Worm (Caenorhabditis elegans) whole organism, early embryonic: ENCODE data around the gene T26H5.10.

Experiments used
- B0310.2 ChIP-seq: sonication (generic microtip); optimal IDR thresholded peaks from 2 replicates; lab custom pipeline; 2016; ENCODE audit warnings: mild to moderate bottlenecking, missing genetic modification characterization, missing compliant biosample characterization
- F13C5.2 ChIP-seq: sonication (generic microtip); optimal IDR thresholded peaks from 2 replicates; lab custom pipeline; 2017; ENCODE audit warnings: mild to moderate bottlenecking, missing genetic modification characterization, inconsistent platforms, missing compliant biosample characterization
- aly-1 ChIP-seq: sonication (generic microtip); optimal IDR thresholded peaks from 2 replicates; lab custom pipeline; 2016; ENCODE audit warnings: missing genetic modification characterization, missing compliant biosample characterization
- ama-1 ChIP-seq: fragments of 150-350 bp; optimal IDR thresholded peaks from 2 replicates; lab custom pipeline; 2014
- ceh-13 ChIP-seq: fragments of 200-800 bp; sonication (Bioruptor generic); optimal IDR thresholded peaks from 2 replicates; lab custom pipeline; 2018; ENCODE audit warnings: mild to moderate bottlenecking, missing genetic modification characterization, missing compliant biosample characterization
- ceh-36 ChIP-seq: sonication (generic microtip); optimal IDR thresholded peaks from 2 replicates; lab custom pipeline; 2016; ENCODE audit warnings: missing genetic modification characterization, inconsistent platforms, missing compliant biosample characterization
- ets-7 ChIP-seq: sonication (generic microtip); optimal IDR thresholded peaks from 2 replicates; lab custom pipeline; 2016; ENCODE audit warnings: missing genotype, missing genetic modification characterization, missing compliant biosample characterization
- flt-1 ChIP-seq: fragments of 200-800 bp; sonication (Bioruptor generic); IDR thresholded peaks from 2 replicates; pipeline ENCODE4 v1.3.6; 2022; ENCODE audit warnings: missing genetic modification characterization, missing compliant biosample characterization
- hmbx-1 ChIP-seq: sonication (generic microtip); optimal IDR thresholded peaks from 2 replicates; lab custom pipeline; 2016; ENCODE audit warnings: mild to moderate bottlenecking, missing genetic modification characterization, missing compliant biosample characterization
- hmg-4 ChIP-seq: fragments of 200-800 bp; sonication (Bioruptor generic); optimal IDR thresholded peaks from 2 replicates; lab custom pipeline; 2018; ENCODE audit warnings: mild to moderate bottlenecking, missing genetic modification characterization, missing compliant biosample characterization
- hnd-1 ChIP-seq: sonication (generic microtip); optimal IDR thresholded peaks from 2 replicates; lab custom pipeline; 2016; ENCODE audit warnings: missing genetic modification characterization, missing compliant biosample characterization
- pes-1 ChIP-seq: fragments of 200-800 bp; sonication (Bioruptor generic); IDR thresholded peaks from 2 replicates; pipeline ENCODE4 v1.3.6; 2022; ENCODE audit warnings: missing genetic modification reagents, missing genetic modification characterization, missing compliant biosample characterization
- scrt-1 ChIP-seq: fragments of 200-800 bp; sonication (Bioruptor generic); IDR thresholded peaks from 2 replicates; pipeline ENCODE4 v1.3.6; 2022; ENCODE audit warnings: missing genetic modification characterization, missing compliant biosample characterization
- sea-1 ChIP-seq: fragments of 200-800 bp; sonication (Bioruptor generic); conservative IDR thresholded peaks from 2 replicates; pipeline ENCODE4 v1.3.6; 2022; ENCODE audit warnings: missing genetic modification characterization, missing compliant biosample characterization
- tbx-11 ChIP-seq: fragments of 200-800 bp; sonication (Bioruptor generic); IDR thresholded peaks from 2 replicates; pipeline ENCODE4 v1.3.6; 2022; ENCODE audit warnings: missing genetic modification characterization, missing compliant biosample characterization
- tbx-37 ChIP-seq: fragments of 200-800 bp; sonication (Bioruptor generic); conservative IDR thresholded peaks from 2 replicates; pipeline ENCODE4 v1.3.6; 2022; ENCODE audit warnings: missing genetic modification reagents, missing genetic modification characterization, missing compliant biosample characterization
- tra-4 ChIP-seq: sonication (generic microtip); optimal IDR thresholded peaks from 2 replicates; lab custom pipeline; 2017; ENCODE audit warnings: missing genetic modification characterization, missing compliant biosample characterization

The T26H5.10 gene

DNA sequence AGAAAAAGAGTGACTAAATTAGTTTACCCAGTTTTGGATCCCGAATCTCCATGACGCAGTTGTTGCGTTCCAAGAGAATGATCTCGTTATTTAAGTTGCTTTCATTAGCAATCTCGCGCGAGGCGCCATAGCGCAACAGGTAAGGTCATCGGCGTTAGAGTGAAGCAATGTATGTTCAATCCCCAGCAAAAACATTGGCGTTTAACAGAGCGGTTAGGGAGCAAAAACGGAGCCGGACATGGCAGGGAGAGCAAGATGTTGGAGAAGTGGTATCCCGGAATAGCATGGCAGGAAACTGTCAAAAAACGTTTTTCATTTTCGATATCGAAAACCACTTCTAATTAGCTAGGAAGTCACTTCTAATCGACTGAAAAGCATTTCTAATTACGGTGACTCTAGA, 10.7 kb upstream of the T26H5.10 start:
- no peak for TF ChIP-seq pes-1 (GFP tag; lab: Robert Waterston, UW)
- no peak for TF ChIP-seq ets-7 (tag; lab: Kevin White, UChicago)
- TF ChIP-seq scrt-1 (GFP tag; lab: Robert Waterston, UW): no peak
- TF ChIP-seq B0310.2 (tag; lab: Kevin White, UChicago): no peak
- no peak for TF ChIP-seq hmg-4 (GFP tag; lab: Kevin White, UChicago)
- TF ChIP-seq sea-1 (GFP tag; lab: Robert Waterston, UW): no peak
- no peak for TF ChIP-seq ceh-13 (GFP tag; lab: Kevin White, UChicago)
- no peak for TF ChIP-seq ama-1 (lab: Kevin White, UChicago)
- no peak for TF ChIP-seq hnd-1 (tag; lab: Kevin White, UChicago)
- TF ChIP-seq aly-1 (tag; lab: Kevin White, UChicago): no peak
- TF ChIP-seq flt-1 (GFP tag; lab: Robert Waterston, UW): no peak
- no peak for TF ChIP-seq tbx-11 (GFP tag; lab: Robert Waterston, UW)
- TF ChIP-seq tbx-37 (GFP tag; lab: Robert Waterston, UW): no peak

DNA sequence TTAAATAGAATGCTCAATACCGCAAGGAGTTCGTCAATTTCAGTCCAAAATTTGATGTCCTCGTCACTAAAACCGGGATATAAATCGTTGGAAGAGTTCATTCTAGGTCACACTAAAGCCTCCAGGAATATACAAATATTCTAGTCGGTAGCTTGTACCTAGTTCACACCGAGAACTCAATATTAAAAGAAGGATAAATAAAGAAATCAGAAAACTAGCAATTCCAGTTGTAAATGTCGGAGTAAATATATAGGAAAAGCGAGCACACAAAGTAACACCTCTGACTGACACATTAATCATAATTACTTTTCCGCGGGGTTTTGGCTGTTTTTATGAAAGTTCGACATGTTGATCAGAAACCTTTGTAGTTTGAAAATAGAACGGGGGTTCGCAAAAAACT, 7.8 kb upstream of the T26H5.10 start, which contains the start of gene srw-33:
TSS of gene srw-33 (minus strand) at position 101 of the 400 bp plus-strand sequence.
- no peak for TF ChIP-seq tbx-37 (GFP tag; lab: Robert Waterston, UW)
- no peak for TF ChIP-seq hnd-1 (tag; lab: Kevin White, UChicago)
- TF ChIP-seq B0310.2 (tag; lab: Kevin White, UChicago): no peak
- TF ChIP-seq ets-7 (tag; lab: Kevin White, UChicago): no peak
- no peak for TF ChIP-seq flt-1 (GFP tag; lab: Robert Waterston, UW)
- TF ChIP-seq pes-1 (GFP tag; lab: Robert Waterston, UW): no peak
- TF ChIP-seq sea-1 (GFP tag; lab: Robert Waterston, UW): no peak
- no peak for TF ChIP-seq scrt-1 (GFP tag; lab: Robert Waterston, UW)
- TF ChIP-seq hmg-4 (GFP tag; lab: Kevin White, UChicago): no peak
- no peak for TF ChIP-seq tra-4
- TF ChIP-seq hmbx-1 (tag; lab: Kevin White, UChicago): no peak
- no peak for TF ChIP-seq F13C5.2 (tag; lab: Kevin White, UChicago)
- no peak for TF ChIP-seq ceh-36
- no peak for TF ChIP-seq ceh-13 (GFP tag; lab: Kevin White, UChicago)
- TF ChIP-seq ama-1 (lab: Kevin White, UChicago): no peak
- TF ChIP-seq aly-1 (tag; lab: Kevin White, UChicago): no peak
- TF ChIP-seq tbx-11 (GFP tag; lab: Robert Waterston, UW): no peak

DNA sequence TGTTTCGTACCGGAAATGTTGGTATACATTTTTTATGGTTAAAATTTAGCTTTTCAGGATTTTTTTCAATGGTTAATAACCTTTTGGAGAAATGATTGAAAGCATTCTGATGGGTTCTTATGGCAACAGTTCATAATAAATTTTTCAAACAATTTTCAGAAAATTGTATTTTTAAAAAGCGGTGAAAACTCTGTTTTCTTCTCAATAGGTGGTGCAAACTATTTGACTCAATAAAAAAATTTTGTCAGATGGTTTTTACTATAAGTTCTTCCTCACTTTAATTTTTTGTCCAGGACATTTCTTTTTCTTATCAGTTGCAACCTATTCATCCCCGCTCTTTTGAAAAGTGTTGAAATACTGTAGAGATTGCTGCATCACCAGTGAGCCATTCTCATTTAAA, 5.3 kb upstream of the T26H5.10 start, which contains the start of gene T26H5.14:
TSS of gene T26H5.14 (plus strand) at position 301 of the 400 bp plus-strand sequence.
- TF ChIP-seq hmg-4 (GFP tag; lab: Kevin White, UChicago) (no peak), ceh-36 (no peak), sea-1 (GFP tag; lab: Robert Waterston, UW) (no peak), tbx-11 (GFP tag; lab: Robert Waterston, UW) (no peak), ceh-13 (GFP tag; lab: Kevin White, UChicago) (no peak), B0310.2 (tag; lab: Kevin White, UChicago) (no peak), ama-1 (lab: Kevin White, UChicago) (no peak), ets-7 (tag; lab: Kevin White, UChicago) (no peak), tbx-37 (GFP tag; lab: Robert Waterston, UW) (no peak), aly-1 (tag; lab: Kevin White, UChicago) (no peak), pes-1 (GFP tag; lab: Robert Waterston, UW) (no peak), hnd-1 (tag; lab: Kevin White, UChicago) (no peak), tra-4 (no peak), flt-1 (GFP tag; lab: Robert Waterston, UW) (no peak), scrt-1 (GFP tag; lab: Robert Waterston, UW) (no peak), hmbx-1 (tag; lab: Kevin White, UChicago) (no peak), F13C5.2 (tag; lab: Kevin White, UChicago) (no peak)

DNA sequence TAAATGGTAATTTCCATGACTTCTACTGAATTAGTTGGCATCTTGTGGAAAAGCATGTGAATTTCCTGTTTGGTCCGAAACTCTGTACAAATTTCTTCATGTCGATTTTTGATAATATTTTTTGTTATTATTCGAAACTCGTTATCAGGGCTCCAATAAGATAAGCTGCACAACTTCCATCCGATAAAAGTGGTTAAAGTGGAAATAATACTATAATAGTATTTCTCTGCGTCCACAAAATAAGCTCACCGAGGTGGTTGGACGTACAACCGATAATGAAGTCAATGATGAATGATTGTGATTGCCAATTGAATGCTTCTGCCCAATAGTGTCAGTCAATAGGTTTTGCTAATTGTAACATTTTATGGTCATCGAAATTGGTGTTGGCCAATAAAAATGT, 4.8 kb upstream of the T26H5.10 start, which contains the start of gene T26H5.4:
TSS of gene T26H5.4 (minus strand) at position 294 of the 400 bp plus-strand sequence.
- TF ChIP-seq B0310.2 (tag; lab: Kevin White, UChicago) (no peak), ceh-13 (GFP tag; lab: Kevin White, UChicago) (no peak), ceh-36 (no peak), hnd-1 (tag; lab: Kevin White, UChicago) (no peak), aly-1 (tag; lab: Kevin White, UChicago) (no peak), hmg-4 (GFP tag; lab: Kevin White, UChicago) (no peak)

DNA sequence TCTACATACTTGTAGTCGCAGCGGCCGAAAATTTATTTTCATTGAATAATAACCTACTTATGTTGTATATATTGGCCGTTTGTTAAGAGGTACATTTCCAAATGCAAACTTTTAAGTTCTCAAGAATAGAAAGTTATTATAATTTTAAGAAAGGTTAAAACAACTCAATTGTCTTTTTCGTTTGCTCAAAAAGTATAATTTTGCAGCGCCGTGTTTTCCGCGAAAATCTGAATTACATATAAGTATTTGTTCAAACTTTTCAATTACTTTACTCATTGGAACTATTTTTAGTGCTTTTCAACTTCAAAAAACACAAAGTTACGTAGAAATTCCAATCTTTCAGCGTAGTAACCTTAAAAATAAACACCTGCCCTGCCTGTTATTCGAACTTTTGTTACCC, 1.8 kb upstream of the T26H5.10 start, which contains the start of gene srh-239:
TSS of gene srh-239 (plus strand) at position 301 of the 400 bp plus-strand sequence.
- TF ChIP-seq scrt-1 (GFP tag; lab: Robert Waterston, UW) (no peak), tbx-11 (GFP tag; lab: Robert Waterston, UW) (no peak)

DNA sequence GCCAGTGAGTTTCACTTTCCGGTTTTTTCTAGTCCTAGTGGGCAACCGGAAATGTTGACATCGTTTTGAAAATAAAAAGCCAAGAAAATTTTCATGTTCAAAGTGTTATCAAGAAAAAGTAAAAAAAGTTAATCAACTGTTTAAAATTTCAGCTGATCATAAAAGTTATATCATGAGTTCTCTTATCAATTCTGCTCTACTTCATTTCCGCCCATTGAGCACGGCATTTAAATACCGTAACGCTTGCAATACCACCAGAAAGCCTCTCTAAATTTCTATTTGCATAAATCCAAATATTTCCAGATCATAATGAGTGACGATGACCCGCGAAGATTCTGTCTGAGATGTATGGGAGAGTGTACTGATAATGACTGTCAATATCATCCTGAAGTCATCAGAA, 1.0 kb upstream of the T26H5.10 start, which contains the start of gene T26H5.9:
TSS of gene T26H5.9 (plus strand) at position 302 of the 400 bp plus-strand sequence.
- TF ChIP-seq ceh-13 (GFP tag; lab: Kevin White, UChicago): no peak
- TF ChIP-seq ama-1 (lab: Kevin White, UChicago): no peak
- TF ChIP-seq tra-4: no peak

DNA sequence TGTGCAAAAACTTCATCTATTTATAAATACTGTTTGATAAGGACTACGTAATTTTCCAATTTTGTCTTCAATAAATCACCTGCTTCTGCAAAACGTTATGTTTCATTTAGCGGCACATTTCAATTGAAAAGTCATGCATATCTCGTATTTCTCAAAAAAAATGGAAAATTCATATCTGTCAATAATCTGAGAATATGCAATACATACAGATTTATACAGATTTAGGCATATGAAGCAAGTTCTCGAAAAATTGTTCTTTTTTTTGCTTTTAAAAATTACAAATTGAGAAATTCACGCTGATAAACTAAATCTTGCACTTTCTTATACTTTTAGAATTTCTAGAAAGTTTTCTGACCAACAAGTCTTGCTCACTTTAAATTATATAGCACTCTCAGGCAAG, 580 bp upstream of the T26H5.10 start, which contains the start of gene T26H5.11:
TSS of gene T26H5.11 (minus strand) at position 101 of the 400 bp plus-strand sequence.
- TF ChIP-seq pes-1 (GFP tag; lab: Robert Waterston, UW): no peak
- TF ChIP-seq hnd-1 (tag; lab: Kevin White, UChicago): no peak
- TF ChIP-seq sea-1 (GFP tag; lab: Robert Waterston, UW): no peak
- no peak for TF ChIP-seq ama-1 (lab: Kevin White, UChicago)
- TF ChIP-seq hmg-4 (GFP tag; lab: Kevin White, UChicago): no peak
- TF ChIP-seq tbx-37 (GFP tag; lab: Robert Waterston, UW): no peak
- no peak for TF ChIP-seq ceh-13 (GFP tag; lab: Kevin White, UChicago)
- no peak for TF ChIP-seq ceh-36
- no peak for TF ChIP-seq ets-7 (tag; lab: Kevin White, UChicago)
- no peak for TF ChIP-seq tra-4
- TF ChIP-seq flt-1 (GFP tag; lab: Robert Waterston, UW): no peak
- TF ChIP-seq tbx-11 (GFP tag; lab: Robert Waterston, UW): no peak
- TF ChIP-seq aly-1 (tag; lab: Kevin White, UChicago): no peak
- no peak for TF ChIP-seq scrt-1 (GFP tag; lab: Robert Waterston, UW)
- no peak for TF ChIP-seq hmbx-1 (tag; lab: Kevin White, UChicago)
- no peak for TF ChIP-seq F13C5.2 (tag; lab: Kevin White, UChicago)
- TF ChIP-seq B0310.2 (tag; lab: Kevin White, UChicago): no peak
